Worm (Caenorhabditis elegans): Measurements from ENCODE around the gene acbp-3.
A peak's percentile ranks its signal among the peaks of the same experiment; 100 is the strongest.

acbp-3 gene

DNA sequence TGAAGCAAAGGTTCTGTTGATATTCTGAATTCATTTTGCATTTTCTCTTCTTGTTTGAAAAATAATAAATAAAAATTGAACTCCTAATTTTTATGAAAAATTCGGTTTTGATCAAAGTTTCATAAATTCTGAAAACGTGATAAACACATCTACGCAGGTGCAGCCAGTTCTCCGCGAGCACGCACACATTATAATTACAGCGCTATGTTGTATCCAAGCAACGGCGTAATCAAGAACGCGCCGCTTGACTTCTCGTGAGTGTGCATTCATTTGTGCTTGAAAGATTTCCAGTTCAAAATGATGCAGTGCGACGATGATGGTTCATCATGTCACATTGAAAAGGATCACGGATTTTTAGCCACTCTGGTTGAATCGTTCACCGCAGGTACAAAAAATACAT is 11.2 kb upstream of the acbp-3 start, which contains the start of gene F47B10.3:
Gene F47B10.3, plus strand, starts transcription at position 301 of the 400 bp plus-strand sequence.
- no peak for TF ChIP-seq unc-62 (GFP tag; optimal IDR thresholded peaks at IDR 0.05)
- no peak for TF ChIP-seq lin-26 (GFP tag; IDR thresholded peaks at IDR 0.05)
- TF ChIP-seq ceh-58 (GFP tag; IDR thresholded peaks at IDR 0.05), result no peak
- no peak for TF ChIP-seq C06A6.2 (GFP tag; conservative IDR thresholded peaks at IDR 0.05)
- TF ChIP-seq tbx-9 (tag; optimal IDR thresholded peaks at IDR 0.05; ENCODE audit: borderline replicate concordance), result no peak
- TF ChIP-seq Y95B8A.8 (GFP tag; IDR thresholded peaks at IDR 0.05), result no peak
- no peak for TF ChIP-seq atf-7 (tag; optimal IDR thresholded peaks at IDR 0.05)
- TF ChIP-seq lin-54 (GFP tag; optimal IDR thresholded peaks at IDR 0.05), result no peak
- TF ChIP-seq madf-6 (GFP tag; IDR thresholded peaks at IDR 0.05), result no peak
- no peak for TF ChIP-seq egl-44 (GFP tag; IDR thresholded peaks at IDR 0.05)
- no peak for TF ChIP-seq nfyb-1 (GFP tag; IDR thresholded peaks at IDR 0.05)
- no peak for TF ChIP-seq dox-1 (GFP tag; IDR thresholded peaks at IDR 0.05)
- TF ChIP-seq F22D6.2 (tag; optimal IDR thresholded peaks at IDR 0.05), result no peak
- no peak for TF ChIP-seq F49E8.2 (tag; optimal IDR thresholded peaks at IDR 0.05; ENCODE audit: insufficient read depth)
- no peak for TF ChIP-seq dpl-1 (GFP tag; optimal IDR thresholded peaks at IDR 0.05)
- TF ChIP-seq ccch-3 (GFP tag; optimal IDR thresholded peaks at IDR 0.05), result no peak
- TF ChIP-seq B0035.1 (tag; optimal IDR thresholded peaks at IDR 0.05), result no peak
- TF ChIP-seq madf-8 (GFP tag; conservative IDR thresholded peaks at IDR 0.05), result no peak
- TF ChIP-seq B0261.1 (tag; optimal IDR thresholded peaks at IDR 0.05), result no peak
- TF ChIP-seq lin-35 (GFP tag; optimal IDR thresholded peaks at IDR 0.05), result no peak

DNA sequence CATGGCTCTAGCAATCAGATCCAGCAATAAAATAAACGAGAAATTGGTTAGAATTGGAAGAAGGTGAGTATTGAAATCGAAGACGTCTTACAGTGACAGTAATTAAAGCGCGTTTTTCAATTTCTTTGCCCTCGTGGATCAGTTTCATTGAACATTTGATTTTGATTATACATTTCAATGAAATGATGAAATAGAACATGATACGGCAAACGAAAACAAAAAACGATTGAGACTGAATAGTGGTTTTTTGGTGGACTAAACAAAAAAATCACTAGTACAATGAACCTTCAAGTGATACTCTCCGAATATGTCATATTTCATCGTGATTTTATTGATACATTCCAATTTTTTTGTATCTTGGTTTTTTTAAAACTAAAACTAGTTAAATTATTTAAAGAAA is 6.6 kb upstream of the acbp-3 start, which contains the start of gene haly-1:
Gene haly-1, minus strand, starts transcription at position 101 of the 400 bp plus-strand sequence.
- TF ChIP-seq D2030.7 (GFP tag; IDR thresholded peaks at IDR 0.05) (no peak), ama-1 (optimal IDR thresholded peaks at IDR 0.05) (no peak), ama-1 (GFP tag; optimal IDR thresholded peaks at IDR 0.05) (no peak), nhr-120 (GFP tag; IDR thresholded peaks at IDR 0.05) (no peak), dpl-1 (GFP tag; optimal IDR thresholded peaks at IDR 0.05) (no peak), die-1 (tag; optimal IDR thresholded peaks at IDR 0.05) (no peak), B0019.2 (GFP tag; conservative IDR thresholded peaks at IDR 0.05) (no peak), sdz-38 (tag; optimal IDR thresholded peaks at IDR 0.05) (no peak), F33H1.4 (GFP tag; IDR thresholded peaks at IDR 0.05) (no peak)

DNA sequence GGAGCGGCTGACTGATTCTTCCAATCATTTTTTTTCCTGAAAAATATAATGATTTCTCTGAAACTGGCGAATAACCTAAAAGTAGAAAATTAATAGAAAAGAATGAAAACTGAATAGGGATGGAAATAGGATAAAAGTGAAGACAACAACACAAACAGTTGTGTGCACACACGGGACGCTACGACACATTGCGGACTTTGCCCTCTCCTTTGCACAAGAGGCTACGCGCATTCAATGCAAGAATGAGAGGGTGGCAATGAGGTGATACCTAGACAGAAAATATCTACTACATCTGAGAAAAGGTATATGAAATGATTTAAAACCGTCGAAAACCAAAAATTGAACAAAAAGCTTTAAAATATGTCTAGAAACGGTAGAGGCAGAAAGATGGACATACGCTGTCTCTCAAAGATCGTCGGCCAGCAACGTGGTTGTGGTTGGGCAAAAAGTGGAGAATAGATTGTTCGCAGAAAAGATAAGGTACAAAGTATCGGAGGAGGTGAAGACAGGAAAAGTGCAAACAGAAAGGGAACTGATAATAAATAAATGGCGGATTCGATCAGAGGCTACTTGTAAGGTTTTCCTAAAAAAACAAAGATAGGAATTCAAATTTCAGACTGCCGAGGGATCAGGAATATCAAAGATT is 2.9 kb upstream of the acbp-3 start, which contains the start of gene suca-1:
Gene suca-1, minus strand, starts transcription at position 36 of the 646 bp plus-strand sequence.
- no peak for TF ChIP-seq unc-62 (GFP tag; optimal IDR thresholded peaks at IDR 0.05)
- no peak for TF ChIP-seq bed-2 (GFP tag; IDR thresholded peaks at IDR 0.05)
- TF ChIP-seq attf-6 (GFP tag; IDR thresholded peaks at IDR 0.05), result no peak
- peak; percentile 45 for TF ChIP-seq dox-1 (GFP tag; IDR thresholded peaks at IDR 0.05)
- no peak for TF ChIP-seq him-1 (tag; optimal IDR thresholded peaks at IDR 0.05)
- TF ChIP-seq ceh-27 (GFP tag; optimal IDR thresholded peaks at IDR 0.05), result no peak
- no peak for TF ChIP-seq B0035.1 (tag; optimal IDR thresholded peaks at IDR 0.05)
- TF ChIP-seq zfh-2 (GFP tag; conservative IDR thresholded peaks at IDR 0.05), result no peak
- TF ChIP-seq nhr-80 (tag; optimal IDR thresholded peaks at IDR 0.05), result peak; percentile 85
- no peak for TF ChIP-seq gei-17 (GFP tag; optimal IDR thresholded peaks at IDR 0.05)
- TF ChIP-seq lin-35 (GFP tag; optimal IDR thresholded peaks at IDR 0.05), result no peak
- TF ChIP-seq C17E4.6 (GFP tag; IDR thresholded peaks at IDR 0.05), result no peak
- TF ChIP-seq lin-40 (tag; optimal IDR thresholded peaks at IDR 0.05), result peak; percentile 8
- no peak for TF ChIP-seq nhr-120 (GFP tag; IDR thresholded peaks at IDR 0.05)
- no peak for TF ChIP-seq rcor-1 (GFP tag; IDR thresholded peaks at IDR 0.05)
- TF ChIP-seq snpc-1.1 (tag; optimal IDR thresholded peaks at IDR 0.05; ENCODE audit: insufficient read depth), result no peak
- no peak for TF ChIP-seq B0336.3 (GFP tag; IDR thresholded peaks at IDR 0.05)
- no peak for TF ChIP-seq tbx-9 (tag; optimal IDR thresholded peaks at IDR 0.05; ENCODE audit: borderline replicate concordance)
